Worm (Caenorhabditis elegans): Measurements from ENCODE around the gene rbr-2.

DNA sequence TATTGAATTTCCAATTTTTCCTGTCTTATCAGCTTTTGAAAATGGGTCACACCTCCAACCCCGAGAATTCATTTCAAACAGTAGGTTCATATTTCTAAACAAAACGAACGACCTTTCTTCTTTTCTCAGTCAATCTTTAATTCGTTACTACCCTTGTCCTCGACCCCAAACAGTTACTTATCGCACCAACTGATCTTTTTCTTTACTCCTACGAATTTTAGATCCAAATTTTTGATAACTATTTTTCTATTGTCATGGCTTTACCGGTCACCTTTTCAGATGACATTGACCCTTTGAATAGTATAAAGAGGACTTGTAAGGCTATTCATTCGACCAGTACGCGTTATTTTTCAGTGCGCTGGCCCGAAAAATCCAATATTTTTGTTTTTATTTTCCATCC is 3.7 kb upstream of the rbr-2 start:
- TF ChIP-seq ceh-82 (tag; optimal IDR thresholded peaks at IDR 0.05) (no peak), dpl-1 (GFP tag; optimal IDR thresholded peaks at IDR 0.05) (no peak), php-3 (GFP tag; IDR thresholded peaks at IDR 0.05) (no peak), ama-1 (optimal IDR thresholded peaks at IDR 0.05) (no peak), nhr-25 (tag; optimal IDR thresholded peaks at IDR 0.05; ENCODE audit: borderline replicate concordance, insufficient read depth) (no peak), pqm-1 (tag; optimal IDR thresholded peaks at IDR 0.05) (no peak), ceh-44 (GFP tag; IDR thresholded peaks at IDR 0.05) (no peak), nhr-11 (tag; optimal IDR thresholded peaks at IDR 0.05) (no peak)

Measured in whole organism, L4 larva.